Worm (Caenorhabditis elegans): ENCODE measurements around the gene K10H10.6.

- TF ChIP-seq pag-3 (tag; optimal IDR thresholded peaks at IDR 0.05; ENCODE audit: borderline replicate concordance) = no peak
- TF ChIP-seq pha-4 (tag; optimal IDR thresholded peaks at IDR 0.05) = no peak
- TF ChIP-seq dmd-4 (tag; optimal IDR thresholded peaks at IDR 0.05; ENCODE audit: borderline replicate concordance) = no peak
- no peak for TF ChIP-seq Y22D7AL.16 (tag; optimal IDR thresholded peaks at IDR 0.05)
- no peak for TF ChIP-seq unc-86 (tag; optimal IDR thresholded peaks at IDR 0.05)
- no peak for TF ChIP-seq T23F11.4 (GFP tag; optimal IDR thresholded peaks at IDR 0.05)
Observed at ce11 chrII:14507563-14507962, 4.5 kb downstream of the K10H10.6 start, which contains the start of the genes K10H10.7 and K10H10.10.

Measured in whole organism, late embryonic.